Fruit fly (Drosophila melanogaster) whole organism, pupa: ENCODE measurements around the gene AIF.

Source experiments
- CG10348 ChIP-seq: fragments of 200-800 bp; sonication (Bioruptor generic); IDR thresholded peaks from 2 replicates; pipeline ENCODE4 v1.3.6; 2022; ENCODE audit warnings: missing biosample characterization, missing genetic modification characterization
- CG12605 ChIP-seq: fragments of 200-800 bp; sonication (Bioruptor generic); IDR thresholded peaks from 2 replicates; pipeline ENCODE4 v1.3.6; 2022; ENCODE audit warnings: missing biosample characterization, missing genetic modification characterization
- CG13204 ChIP-seq: fragments of 200-800 bp; sonication (Bioruptor generic); optimal IDR thresholded peaks from 2 replicates; lab custom pipeline; 2018; ENCODE audit warnings: missing biosample characterization, mild to moderate bottlenecking, missing genetic modification characterization, moderate library complexity
- CG14655 ChIP-seq: fragments of 200-800 bp; sonication (Bioruptor generic); optimal IDR thresholded peaks from 3 replicates; lab custom pipeline; 2017; ENCODE audit warnings: mild to moderate bottlenecking, missing biosample characterization, missing genetic modification reagents, missing genetic modification characterization
- CG15710 ChIP-seq: fragments of 200-800 bp; sonication (Bioruptor generic); optimal IDR thresholded peaks from 2 replicates; lab custom pipeline; 2018; ENCODE audit warnings: missing biosample characterization, mild to moderate bottlenecking, missing genetic modification characterization, moderate library complexity
- CG17806 ChIP-seq: fragments of 200-800 bp; sonication (Bioruptor generic); optimal IDR thresholded peaks from 2 replicates; lab custom pipeline; 2018; ENCODE audit warnings: missing biosample characterization, mild to moderate bottlenecking, missing genetic modification characterization, moderate library complexity
- CG32121 ChIP-seq: fragments of 200-800 bp; sonication (Bioruptor generic); IDR thresholded peaks from 2 replicates; pipeline ENCODE4 v1.3.6; 2022; ENCODE audit warnings: missing biosample characterization, missing genetic modification characterization
- CG34367 ChIP-seq: fragments of 200-800 bp; sonication (Bioruptor generic); optimal IDR thresholded peaks from 2 replicates; lab custom pipeline; 2018; ENCODE audit warnings: missing biosample characterization, mild to moderate bottlenecking, missing genetic modification characterization
- CG4496 ChIP-seq: fragments of 200-800 bp; sonication (Bioruptor generic); IDR thresholded peaks from 3 replicates; pipeline ENCODE4 v1.3.6; 2022; ENCODE audit warnings: missing biosample characterization, missing genetic modification characterization
- CG8159 ChIP-seq: fragments of 200-800 bp; sonication (Bioruptor generic); optimal IDR thresholded peaks from 3 replicates; lab custom pipeline; 2018; ENCODE audit warnings: missing biosample characterization, mild to moderate bottlenecking, missing genetic modification characterization, moderate library complexity
- CG8301 ChIP-seq: fragments of 200-800 bp; sonication (Bioruptor generic); optimal IDR thresholded peaks from 2 replicates; lab custom pipeline; 2018; ENCODE audit warnings: missing biosample characterization, mild to moderate bottlenecking, missing genetic modification characterization
- CG9948 ChIP-seq: fragments of 200-800 bp; sonication (Bioruptor generic); optimal IDR thresholded peaks from 2 replicates; lab custom pipeline; 2018; ENCODE audit warnings: missing biosample characterization, mild to moderate bottlenecking, missing genetic modification characterization, moderate library complexity
- D1 ChIP-seq: fragments of 200-800 bp; sonication (Bioruptor generic); optimal IDR thresholded peaks from 2 replicates; lab custom pipeline; 2018; ENCODE audit warnings: missing biosample characterization, mild to moderate bottlenecking, missing genetic modification characterization, moderate library complexity
- EcR ChIP-seq: fragments of 200-800 bp; sonication (Bioruptor generic); optimal IDR thresholded peaks from 3 replicates; lab custom pipeline; 2019; ENCODE audit warnings: missing biosample characterization, missing genetic modification characterization, mild to moderate bottlenecking, moderate library complexity, missing genetic modification reagents
- Ets98B ChIP-seq: fragments of 200-800 bp; sonication (Bioruptor generic); IDR thresholded peaks from 2 replicates; pipeline ENCODE4 v1.3.6; 2022; ENCODE audit warnings: missing biosample characterization, missing genetic modification characterization
- Pif1A ChIP-seq: fragments of 200-800 bp; sonication (Bioruptor generic); optimal IDR thresholded peaks from 3 replicates; lab custom pipeline; 2016; ENCODE audit warnings: missing biosample characterization, missing genetic modification characterization
- Pif1B ChIP-seq: fragments of 200-800 bp; sonication (Bioruptor generic); optimal IDR thresholded peaks from 3 replicates; lab custom pipeline; 2016; ENCODE audit warnings: missing biosample characterization, missing genetic modification characterization
- Snoo ChIP-seq: fragments of 200-800 bp; sonication (Bioruptor generic); optimal IDR thresholded peaks from 3 replicates; lab custom pipeline; 2017; ENCODE audit warnings: missing biosample characterization, mild to moderate bottlenecking, missing genetic modification characterization, inconsistent platforms
- fd96Ca ChIP-seq: fragments of 200-800 bp; sonication (Bioruptor generic); IDR thresholded peaks from 3 replicates; pipeline ENCODE4 v1.3.6; 2022; ENCODE audit warnings: missing biosample characterization, missing genetic modification characterization
- gl ChIP-seq: fragments of 200-800 bp; sonication (Bioruptor generic); optimal IDR thresholded peaks from 2 replicates; lab custom pipeline; 2018; ENCODE audit warnings: missing biosample characterization, mild to moderate bottlenecking, missing genetic modification characterization
- rn ChIP-seq: fragments of 200-800 bp; sonication (Bioruptor generic); IDR thresholded peaks from 2 replicates; pipeline ENCODE4 v1.3.6; 2022; ENCODE audit warnings: missing biosample characterization, missing genetic modification characterization

Gene AIF

dm6 chr2L:2197475-2198118, 46.0 kb downstream of the AIF start, which contains the start of gene COX7AL2:
Gene COX7AL2 (minus strand): TSS chr2L:2197912.
- TF ChIP-seq CG32121 (no peak), CG14655 (peak; percentile 28), Pif1A (no peak), CG8159 (tag; lab: Kevin White, UChicago) (no peak), CG4496 (GFP tag; lab: Robert Waterston, UW) (no peak), CG17806 (tag; lab: Kevin White, UChicago) (no peak)

DNA sequence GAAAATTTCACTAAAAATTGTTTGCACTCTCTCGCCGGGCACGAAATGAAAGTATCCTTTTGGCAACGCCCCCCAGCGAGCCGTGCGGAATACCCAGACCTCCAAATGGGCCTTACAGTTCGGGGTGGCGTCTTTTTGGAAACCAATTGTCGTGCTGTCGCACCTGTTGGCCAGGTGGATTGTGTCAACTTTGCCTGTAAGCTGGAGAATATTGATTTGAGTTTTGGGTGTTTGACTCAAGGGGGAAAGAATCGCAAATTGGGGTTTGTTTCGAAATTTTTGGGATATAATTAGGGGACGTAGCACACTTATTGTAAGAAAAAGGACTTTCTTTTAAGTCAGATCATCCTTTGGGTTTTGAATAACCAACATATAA, 46.6 kb downstream of the AIF start:
- TF ChIP-seq CG32121 = no peak
- no peak for TF ChIP-seq CG17806 (tag; lab: Kevin White, UChicago)
- no peak for TF ChIP-seq CG13204 (GFP tag; lab: Kevin White, UChicago)
- TF ChIP-seq Snoo (tag; lab: Kevin White, UChicago) = no peak
- TF ChIP-seq gl (tag; lab: Kevin White, UChicago) = no peak
- TF ChIP-seq Pif1B (GFP tag; lab: Kevin White, UChicago) = no peak

dm6 chr2L:2198613-2199432, 47.3 kb downstream of the AIF start:
- TF ChIP-seq EcR (GFP tag; lab: Kevin White, UChicago) (peak; percentile 92), CG32121 (no peak), CG9948 (tag; lab: Kevin White, UChicago) (peak; percentile 98), CG17806 (tag; lab: Kevin White, UChicago) (peak; percentile 98), rn (GFP tag; lab: Robert Waterston, UW) (no peak), Ets98B (no peak), CG8301 (tag; lab: Kevin White, UChicago) (peak; percentile 99), CG13204 (GFP tag; lab: Kevin White, UChicago) (peak; percentile 74), D1 (tag; lab: Kevin White, UChicago) (peak; percentile 94), gl (tag; lab: Kevin White, UChicago) (peak; percentile 95), CG10348 (no peak), Pif1B (GFP tag; lab: Kevin White, UChicago) (peak; percentile 98), CG8159 (tag; lab: Kevin White, UChicago) (peak; percentile 95), fd96Ca (GFP tag; lab: Robert Waterston, UW) (no peak), CG14655 (peak; percentile 100), Snoo (tag; lab: Kevin White, UChicago) (peak; percentile 98), CG34367 (peak; percentile 95), CG15710 (tag; lab: Kevin White, UChicago) (peak; percentile 94), CG4496 (GFP tag; lab: Robert Waterston, UW) (no peak), Pif1A (peak; percentile 99)

DNA sequence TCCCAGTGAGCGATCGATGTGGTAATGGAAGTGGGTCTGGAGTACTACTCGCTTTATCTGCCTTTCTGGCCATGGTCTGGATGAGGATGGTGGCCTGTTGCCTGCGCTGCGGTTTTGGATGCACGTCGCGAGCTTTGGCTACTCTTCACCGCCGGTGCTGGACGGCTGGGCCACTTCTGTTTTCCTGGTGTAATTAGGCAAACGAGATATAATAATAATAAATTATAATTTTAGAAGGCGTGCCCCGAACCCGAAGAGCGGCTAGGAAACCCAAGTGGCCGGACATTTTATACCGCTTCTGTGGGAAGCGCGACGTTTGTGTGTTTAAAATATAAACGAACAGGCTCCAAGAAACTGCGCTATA, 47.9 kb downstream of the AIF start:
- TF ChIP-seq CG12605 (GFP tag; lab: Robert Waterston, UW) (no peak), CG13204 (GFP tag; lab: Kevin White, UChicago) (no peak), D1 (tag; lab: Kevin White, UChicago) (no peak), CG8301 (tag; lab: Kevin White, UChicago) (no peak), CG32121 (no peak), Pif1B (GFP tag; lab: Kevin White, UChicago) (no peak), CG8159 (tag; lab: Kevin White, UChicago) (no peak), CG4496 (GFP tag; lab: Robert Waterston, UW) (no peak), Snoo (tag; lab: Kevin White, UChicago) (no peak), CG14655 (no peak), rn (GFP tag; lab: Robert Waterston, UW) (no peak), Pif1A (no peak), CG34367 (no peak), CG15710 (tag; lab: Kevin White, UChicago) (no peak)
- TF ChIP-seq, all 21 proteins: peak for 0

dm6 chr2L:2200136-2201036, 48.8 kb downstream of the AIF start:
- TF ChIP-seq EcR (GFP tag; lab: Kevin White, UChicago) (peak; percentile 100), CG32121 (no peak), CG13204 (GFP tag; lab: Kevin White, UChicago) (peak; percentile 67), CG17806 (tag; lab: Kevin White, UChicago) (peak; percentile 7)

- peak; percentile 90 for TF ChIP-seq CG17806 (tag; lab: Kevin White, UChicago)
- TF ChIP-seq CG12605 (GFP tag; lab: Robert Waterston, UW) = peak; percentile 70; the same call in 1 of the 2 replicates
- peak; percentile 67; the same call in 1 of the 2 replicates for TF ChIP-seq rn (GFP tag; lab: Robert Waterston, UW)
- peak; percentile 90 for TF ChIP-seq CG32121
- peak; percentile 91 for TF ChIP-seq Pif1A
- TF ChIP-seq fd96Ca (GFP tag; lab: Robert Waterston, UW) = peak; percentile 89
- peak; percentile 62 for TF ChIP-seq gl (tag; lab: Kevin White, UChicago)
- TF ChIP-seq D1 (tag; lab: Kevin White, UChicago) = peak; percentile 77
- TF ChIP-seq CG8159 (tag; lab: Kevin White, UChicago) = peak; percentile 90
- TF ChIP-seq CG34367 = peak; percentile 82
- TF ChIP-seq Snoo (tag; lab: Kevin White, UChicago) = peak; percentile 75
- peak; percentile 86 for TF ChIP-seq Pif1B (GFP tag; lab: Kevin White, UChicago)
- peak; percentile 93 for TF ChIP-seq CG4496 (GFP tag; lab: Robert Waterston, UW)
- TF ChIP-seq EcR (GFP tag; lab: Kevin White, UChicago) = no peak
- peak; percentile 95 for TF ChIP-seq CG8301 (tag; lab: Kevin White, UChicago)
- TF ChIP-seq CG10348 = peak; percentile 39; the same call in 1 of the 2 replicates
- peak; percentile 88 for TF ChIP-seq CG15710 (tag; lab: Kevin White, UChicago)
- TF ChIP-seq Ets98B = peak; percentile 84
- TF ChIP-seq CG9948 (tag; lab: Kevin White, UChicago) = peak; percentile 93
- peak; percentile 98 for TF ChIP-seq CG14655
- peak; percentile 11 for TF ChIP-seq CG13204 (GFP tag; lab: Kevin White, UChicago)
- TF ChIP-seq, all 21 proteins: peak for 20
These were observed 49.6 kb downstream of the AIF start for dm6 chr2L:2201107-2201561.
